Worm (Caenorhabditis elegans): ENCODE measurements around the gene wapl-1.
A peak's percentile ranks its signal among the peaks of the same experiment; 100 is the strongest.

The wapl-1 gene

DNA sequence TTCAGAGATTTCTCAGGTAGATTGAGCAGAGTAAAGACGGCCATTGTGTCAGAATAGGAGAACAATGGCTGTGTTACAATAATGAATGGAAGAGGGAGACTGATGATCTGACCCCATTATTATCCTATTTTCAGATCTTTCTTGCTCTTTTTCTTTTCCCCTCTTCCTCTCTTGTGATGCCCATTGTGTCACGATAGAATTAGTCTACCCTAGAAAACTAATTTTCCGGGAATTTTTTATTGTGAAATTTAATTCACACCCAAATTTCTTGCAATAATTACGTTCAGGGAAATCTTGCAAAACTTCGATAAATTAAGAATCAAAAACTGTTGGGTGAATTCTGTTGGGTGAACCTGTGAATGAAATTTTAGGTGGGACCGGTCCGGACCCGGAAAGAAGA lies 4.5 kb downstream of the wapl-1 start, which contains the start of gene fbxb-75:
TSS of gene fbxb-75 (minus strand) at position 101 of the 400 bp plus-strand sequence.
- TF ChIP-seq fkh-2 (tag; optimal IDR thresholded peaks at IDR 0.05) (no peak), ceh-28 (tag; optimal IDR thresholded peaks at IDR 0.05) (no peak), ceh-9 (tag; optimal IDR thresholded peaks at IDR 0.05) (no peak)

DNA sequence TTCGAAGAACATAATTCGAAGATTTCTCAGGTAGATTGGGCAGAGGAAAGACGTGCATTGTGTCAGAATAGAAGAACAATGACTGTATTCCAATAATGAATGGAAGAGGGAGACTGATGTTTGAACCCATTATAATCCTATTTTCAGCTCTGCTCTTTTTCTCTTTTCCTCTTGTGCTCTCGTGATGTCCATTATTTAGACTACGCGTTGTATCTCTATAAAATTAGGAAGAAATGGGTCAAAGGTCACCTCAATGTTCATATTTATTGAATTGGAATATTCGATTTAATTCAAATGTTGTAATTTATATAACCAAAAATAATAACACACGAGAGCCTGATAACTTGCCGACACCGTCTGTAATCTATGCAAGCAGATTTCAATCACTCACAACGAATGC lies 6.3 kb downstream of the wapl-1 start, which contains the start of gene fbxb-74:
TSS of gene fbxb-74 (minus strand) at position 101 of the 400 bp plus-strand sequence.
- TF ChIP-seq elt-3 (tag; optimal IDR thresholded peaks at IDR 0.05) (no peak), elt-2 (tag; optimal IDR thresholded peaks at IDR 0.05) (no peak), daf-12 (tag; optimal IDR thresholded peaks at IDR 0.05) (no peak), unc-39 (tag; optimal IDR thresholded peaks at IDR 0.05) (no peak), elt-1 (tag; optimal IDR thresholded peaks at IDR 0.05) (no peak), fos-1 (tag; optimal IDR thresholded peaks at IDR 0.05) (no peak), ceh-16 (tag; optimal IDR thresholded peaks at IDR 0.05) (no peak), ceh-82 (tag; optimal IDR thresholded peaks at IDR 0.05) (no peak), nhr-67 (tag; optimal IDR thresholded peaks at IDR 0.05) (no peak), ztf-4 (tag; optimal IDR thresholded peaks at IDR 0.05) (no peak), skn-1 (tag; optimal IDR thresholded peaks at IDR 0.05) (no peak), ZK546.5 (tag; optimal IDR thresholded peaks at IDR 0.05) (no peak), ceh-9 (tag; optimal IDR thresholded peaks at IDR 0.05) (no peak), nhr-12 (tag; optimal IDR thresholded peaks at IDR 0.05) (no peak), pqm-1 (tag; optimal IDR thresholded peaks at IDR 0.05) (no peak), nhr-25 (tag; optimal IDR thresholded peaks at IDR 0.05) (no peak), ceh-28 (tag; optimal IDR thresholded peaks at IDR 0.05) (no peak), mdl-1 (tag; optimal IDR thresholded peaks at IDR 0.05) (no peak), jun-1 (tag; optimal IDR thresholded peaks at IDR 0.05) (no peak)

DNA sequence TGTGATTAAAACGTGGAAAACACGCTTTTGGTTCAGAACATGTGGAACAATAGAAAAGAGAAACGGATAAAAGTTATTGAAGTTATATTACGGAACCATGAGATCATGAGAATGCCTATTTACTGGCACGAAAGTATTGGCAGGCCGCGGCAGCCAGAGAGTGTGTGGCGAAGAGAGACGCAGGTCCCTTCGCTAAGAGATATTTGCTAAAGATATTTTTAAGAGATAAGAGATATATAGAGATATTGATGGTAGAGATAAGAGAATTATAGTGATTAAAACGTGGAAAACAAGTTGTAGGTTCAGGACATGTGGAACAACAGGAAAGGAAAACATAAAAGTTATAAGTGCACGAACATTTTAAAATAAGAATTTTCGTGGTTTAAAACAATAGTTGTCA lies 7.7 kb downstream of the wapl-1 start:
- TF ChIP-seq pqm-1 (tag; optimal IDR thresholded peaks at IDR 0.05): no peak
- no peak for TF ChIP-seq ztf-11 (tag; optimal IDR thresholded peaks at IDR 0.05)
- peak; percentile 81 for TF ChIP-seq elt-1 (tag; optimal IDR thresholded peaks at IDR 0.05)
- TF ChIP-seq ceh-82 (tag; optimal IDR thresholded peaks at IDR 0.05): no peak
- no peak for TF ChIP-seq ceh-28 (tag; optimal IDR thresholded peaks at IDR 0.05)
- peak; percentile 20 for TF ChIP-seq nhr-23 (tag; optimal IDR thresholded peaks at IDR 0.05)
- TF ChIP-seq aly-2 (tag; optimal IDR thresholded peaks at IDR 0.05): no peak
- no peak for TF ChIP-seq tbx-2 (tag; optimal IDR thresholded peaks at IDR 0.05)
- no peak for TF ChIP-seq lsy-12 (tag; optimal IDR thresholded peaks at IDR 0.05)
- no peak for TF ChIP-seq nhr-25 (tag; optimal IDR thresholded peaks at IDR 0.05)
- TF ChIP-seq nhr-76 (tag; optimal IDR thresholded peaks at IDR 0.05): no peak

DNA sequence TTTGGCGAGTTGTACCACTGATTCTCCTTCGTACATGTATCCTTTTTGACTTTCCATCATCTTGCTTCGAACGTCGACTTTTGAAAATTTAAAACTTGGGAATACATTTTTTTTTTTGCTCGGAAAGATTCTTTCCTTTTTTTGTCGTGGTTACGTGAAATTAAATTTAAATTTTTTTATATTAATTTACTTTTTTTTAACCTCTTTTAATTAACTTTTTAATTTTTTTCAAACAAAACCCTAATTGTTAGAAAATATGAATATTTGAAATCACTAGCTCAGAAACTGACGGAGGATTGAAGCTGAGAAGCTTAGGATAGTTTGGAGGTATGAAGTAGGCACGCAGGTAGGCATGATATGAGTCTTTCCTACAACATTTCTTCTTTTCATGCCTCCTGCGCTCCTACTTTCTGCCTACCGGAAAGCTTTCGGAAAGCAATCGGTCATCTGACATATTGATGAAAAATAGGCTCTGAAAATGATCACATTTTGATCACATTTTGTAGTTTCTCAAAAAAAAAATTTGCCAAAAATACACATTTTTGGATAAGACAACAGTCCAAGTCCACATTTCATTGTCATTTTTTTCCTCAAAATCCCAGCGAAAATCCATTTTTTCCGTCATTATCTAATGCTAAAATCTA lies 11.0 kb downstream of the wapl-1 start, which contains the start of the genes R08C7.8 and R08C7.4:
TSS of gene R08C7.8 (minus strand) at position 101 of the 644 bp plus-strand sequence.
TSS of gene R08C7.4 (plus strand) at position 594 of the 644 bp plus-strand sequence.
- TF ChIP-seq ceh-9 (tag; optimal IDR thresholded peaks at IDR 0.05): no peak
- TF ChIP-seq nhr-28 (tag; optimal IDR thresholded peaks at IDR 0.05): no peak
- no peak for TF ChIP-seq hmg-11 (tag; optimal IDR thresholded peaks at IDR 0.05)
- TF ChIP-seq eor-1 (tag; optimal IDR thresholded peaks at IDR 0.05): no peak
- TF ChIP-seq nhr-67 (tag; optimal IDR thresholded peaks at IDR 0.05): no peak
- TF ChIP-seq ZK546.5 (tag; optimal IDR thresholded peaks at IDR 0.05): no peak
- no peak for TF ChIP-seq elt-1 (tag; optimal IDR thresholded peaks at IDR 0.05)
- TF ChIP-seq nhr-11 (tag; optimal IDR thresholded peaks at IDR 0.05): no peak
- TF ChIP-seq fos-1 (tag; optimal IDR thresholded peaks at IDR 0.05): no peak
- no peak for TF ChIP-seq elt-3 (tag; optimal IDR thresholded peaks at IDR 0.05)
- TF ChIP-seq egl-5 (tag; optimal IDR thresholded peaks at IDR 0.05): no peak
- no peak for TF ChIP-seq nhr-77 (tag; optimal IDR thresholded peaks at IDR 0.05)
- TF ChIP-seq nhr-76 (tag; optimal IDR thresholded peaks at IDR 0.05): no peak

DNA sequence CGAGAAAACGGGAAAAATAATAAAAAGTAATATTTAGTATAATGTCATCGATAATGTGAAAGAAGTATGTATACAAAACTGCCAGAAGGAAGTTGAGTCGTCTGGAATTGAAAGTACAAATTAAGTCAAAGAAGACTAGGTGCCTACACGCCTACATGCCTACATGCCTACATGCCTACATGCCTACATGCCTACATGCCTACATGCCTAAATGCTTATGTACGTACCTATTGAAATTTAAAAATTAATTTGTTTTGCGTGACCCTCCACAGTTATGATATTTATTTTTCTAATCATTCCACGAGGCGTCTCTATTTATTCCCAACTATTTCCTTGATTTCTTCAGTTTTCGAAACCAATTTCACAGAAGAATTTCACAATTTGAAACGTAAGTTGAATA lies 15.6 kb downstream of the wapl-1 start, which contains the start of the genes str-185 and R08C7.5:
TSS of gene str-185 (minus strand) at position 101 of the 400 bp plus-strand sequence.
TSS of gene R08C7.5 (plus strand) at position 329 of the 400 bp plus-strand sequence.
- TF ChIP-seq ztf-11 (tag; optimal IDR thresholded peaks at IDR 0.05) (no peak), ceh-82 (tag; optimal IDR thresholded peaks at IDR 0.05) (no peak), unc-62 (GFP tag; optimal IDR thresholded peaks at IDR 0.05) (no peak), tbx-2 (tag; optimal IDR thresholded peaks at IDR 0.05) (no peak), skn-1 (tag; optimal IDR thresholded peaks at IDR 0.05) (no peak), jun-1 (tag; optimal IDR thresholded peaks at IDR 0.05) (no peak), daf-12 (tag; optimal IDR thresholded peaks at IDR 0.05) (no peak), nhr-76 (tag; optimal IDR thresholded peaks at IDR 0.05) (no peak)

Data from whole organism, L3 larva.